Worm (Caenorhabditis elegans): ENCODE results near the gene W03B1.5.
"Not testable (repeated sequence)": the region's sequence is repeated elsewhere in the genome, so short reads cannot be mapped to it uniquely, and the experiment has no call there.

DNA sequence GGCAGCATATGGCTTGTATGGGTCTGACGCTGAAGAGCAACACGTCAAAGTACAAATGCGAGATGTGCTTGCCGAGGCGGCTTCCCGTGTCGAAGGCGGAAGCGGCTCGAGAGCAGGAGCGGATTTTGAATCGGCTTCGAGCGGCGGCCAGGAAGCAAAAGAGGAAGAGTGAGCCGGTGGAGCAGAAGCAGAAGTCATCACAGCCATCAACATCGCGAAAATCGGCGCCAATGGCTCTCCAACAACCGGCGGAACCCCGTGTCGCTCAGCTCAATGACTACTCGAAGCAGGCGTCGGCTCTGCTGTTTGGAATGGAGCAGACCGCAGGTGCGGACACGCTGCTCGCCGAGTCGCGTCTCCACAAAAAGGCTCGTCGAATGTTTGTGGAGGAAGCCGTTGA, 35.9 kb upstream of the W03B1.5 start:
- TF ChIP-seq ceh-58 (GFP tag; IDR thresholded peaks at IDR 0.05); aptf-3 (GFP tag; IDR thresholded peaks at IDR 0.05); mel-28 (tag; optimal IDR thresholded peaks at IDR 0.05; ENCODE audit: borderline replicate concordance); snpc-4 (GFP tag; optimal IDR thresholded peaks at IDR 0.05); snpc-4 (tag; optimal IDR thresholded peaks at IDR 0.05); F33H1.4 (GFP tag; IDR thresholded peaks at IDR 0.05): not testable (repeated sequence)
